Fruit fly (Drosophila melanogaster): Measurements from ENCODE around the gene Strump.

dm6 chr3L:16161847-16162556, 40.2 kb downstream of the Strump start:
- TF ChIP-seq Blimp-1 (GFP tag; optimal IDR thresholded peaks at IDR 0.05) = no peak
- peak; percentile 93 for TF ChIP-seq Eip78C (GFP tag)
- peak; percentile 78 for TF ChIP-seq CG3919 (GFP tag; optimal IDR thresholded peaks at IDR 0.05)
- TF ChIP-seq Lpt (GFP tag; optimal IDR thresholded peaks at IDR 0.05) = peak; percentile 72
- TF ChIP-seq achi (GFP tag; optimal IDR thresholded peaks at IDR 0.05) = peak; percentile 84
- peak; percentile 85 for TF ChIP-seq Sox14 (GFP tag; optimal IDR thresholded peaks at IDR 0.05)
- peak; percentile 27 for TF ChIP-seq CG16779 (tag; optimal IDR thresholded peaks at IDR 0.05)
- peak; percentile 84 for TF ChIP-seq OdsH (GFP tag; optimal IDR thresholded peaks at IDR 0.05)
- TF ChIP-seq CG15336 (GFP tag; IDR thresholded peaks at IDR 0.05) = peak; percentile 88
- peak; percentile 54 for TF ChIP-seq CG11762 (GFP tag; optimal IDR thresholded peaks at IDR 0.05; ENCODE audit: insufficient read depth)
- no peak for TF ChIP-seq CG6854 (GFP tag; optimal IDR thresholded peaks at IDR 0.05)
- no peak for TF ChIP-seq lz (GFP tag; optimal IDR thresholded peaks at IDR 0.05)
- TF ChIP-seq Hr39 (GFP tag; optimal IDR thresholded peaks at IDR 0.05) = peak; percentile 48
- peak; percentile 47 for TF ChIP-seq Sox102F (GFP tag; optimal IDR thresholded peaks at IDR 0.05)
